Fruit fly (Drosophila melanogaster): ENCODE data around the gene Xrcc2.

The Xrcc2 gene

DNA sequence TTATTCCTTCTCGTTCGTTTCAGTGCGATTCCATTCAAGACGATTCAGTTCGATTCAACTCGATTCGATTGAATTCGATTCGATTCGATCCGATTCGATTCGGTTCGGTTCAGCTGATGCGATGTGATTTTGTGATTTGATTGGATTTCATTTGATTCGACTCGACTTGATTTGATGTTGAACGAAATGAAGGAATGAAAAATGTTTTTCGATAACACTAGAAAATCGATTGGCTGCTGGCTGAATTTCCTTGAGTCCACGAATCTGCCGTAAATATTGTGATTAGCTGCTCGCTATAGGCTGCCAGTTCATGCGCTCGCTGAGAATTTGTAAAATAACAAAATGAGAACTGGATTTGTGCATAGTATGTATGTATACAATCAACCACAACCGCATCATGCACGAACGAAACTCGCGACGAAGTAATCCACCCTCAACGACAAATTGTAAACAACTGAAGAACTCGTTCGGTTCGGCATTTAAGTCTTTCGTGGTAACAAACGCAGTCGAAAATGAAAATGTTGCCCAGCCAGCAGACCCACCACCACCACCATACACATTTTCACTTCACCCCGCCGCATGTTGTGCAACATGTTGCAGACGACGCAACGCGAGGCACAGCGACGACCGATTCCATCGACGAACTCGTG, 5.1 kb downstream of the Xrcc2 start, which contains the start of gene Wnt5:
Wnt5 (minus strand) TSS at position 458 of the 650 bp plus-strand sequence.
- TF ChIP-seq h (optimal IDR thresholded peaks at IDR 0.05): no peak
- no peak for TF ChIP-seq insv (optimal IDR thresholded peaks at IDR 0.05)
- no peak for TF ChIP-seq psq (optimal IDR thresholded peaks at IDR 0.05)

DNA sequence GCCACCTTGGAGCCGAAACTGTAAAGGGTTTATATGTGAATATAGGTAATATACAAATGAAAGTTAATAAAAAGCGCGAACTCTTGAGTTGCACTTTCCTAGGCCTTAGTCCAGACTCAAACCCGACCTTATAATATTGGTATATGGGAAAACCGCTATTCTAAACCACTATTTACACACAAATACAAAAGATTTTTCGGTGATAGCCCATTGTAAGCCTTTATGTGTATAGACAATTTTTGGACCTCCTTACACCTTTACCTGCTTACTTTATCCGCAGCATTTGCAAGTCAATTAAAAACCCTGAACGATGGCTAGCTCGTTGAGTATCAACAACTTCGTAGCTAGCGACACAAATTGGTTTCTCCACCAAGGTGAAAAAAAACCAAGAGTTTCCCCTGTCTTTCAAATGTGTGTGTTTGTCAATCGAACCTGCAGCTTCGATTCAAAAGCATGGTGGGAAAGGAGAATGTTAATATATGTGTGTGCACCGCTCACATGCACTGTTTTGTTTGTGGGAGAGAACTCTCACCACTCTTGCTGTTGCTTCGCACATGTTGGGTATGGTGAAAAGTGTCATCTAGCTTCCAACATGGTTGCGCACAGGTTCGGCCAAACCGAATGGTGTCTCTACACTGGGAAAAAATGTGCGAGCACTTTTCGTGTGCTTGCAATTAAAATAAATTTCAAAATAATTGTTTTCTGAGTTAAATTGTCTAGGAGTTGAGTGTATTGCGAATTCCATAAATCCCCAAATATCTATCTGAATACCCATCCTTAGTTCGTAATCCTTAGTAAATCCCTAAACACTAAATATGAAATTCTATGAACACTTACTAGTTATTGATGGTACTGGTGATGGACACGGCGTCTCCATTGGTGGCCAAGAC, 7.0 kb downstream of the Xrcc2 start:
- TF ChIP-seq Myc (optimal IDR thresholded peaks at IDR 0.05) (no peak), ttk (optimal IDR thresholded peaks at IDR 0.05) (no peak), psq (optimal IDR thresholded peaks at IDR 0.05) (no peak), Sin3A (optimal IDR thresholded peaks at IDR 0.05) (no peak), h (optimal IDR thresholded peaks at IDR 0.05) (no peak), insv (optimal IDR thresholded peaks at IDR 0.05) (no peak)

DNA sequence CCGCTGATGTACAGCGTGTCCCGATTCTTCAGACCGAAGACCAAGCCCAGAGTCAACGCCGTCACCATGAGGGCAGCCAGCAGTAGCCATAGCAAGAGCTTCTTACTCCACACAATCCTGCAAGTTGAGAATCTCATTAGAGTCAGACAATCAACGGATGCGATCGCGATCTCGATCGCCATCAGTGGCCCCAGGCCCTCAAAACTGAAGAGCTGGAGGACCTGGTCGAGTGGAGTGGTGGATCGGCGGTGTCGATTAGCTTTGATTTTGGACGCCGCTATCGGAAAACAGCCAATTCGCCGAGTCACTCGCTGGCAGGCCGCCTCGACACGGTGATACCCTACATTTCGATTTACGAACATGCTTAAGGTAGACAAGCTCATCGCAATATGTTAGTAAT, 8.6 kb downstream of the Xrcc2 start:
- no peak for TF ChIP-seq Myc (optimal IDR thresholded peaks at IDR 0.05)
- TF ChIP-seq ttk (optimal IDR thresholded peaks at IDR 0.05): no peak

DNA sequence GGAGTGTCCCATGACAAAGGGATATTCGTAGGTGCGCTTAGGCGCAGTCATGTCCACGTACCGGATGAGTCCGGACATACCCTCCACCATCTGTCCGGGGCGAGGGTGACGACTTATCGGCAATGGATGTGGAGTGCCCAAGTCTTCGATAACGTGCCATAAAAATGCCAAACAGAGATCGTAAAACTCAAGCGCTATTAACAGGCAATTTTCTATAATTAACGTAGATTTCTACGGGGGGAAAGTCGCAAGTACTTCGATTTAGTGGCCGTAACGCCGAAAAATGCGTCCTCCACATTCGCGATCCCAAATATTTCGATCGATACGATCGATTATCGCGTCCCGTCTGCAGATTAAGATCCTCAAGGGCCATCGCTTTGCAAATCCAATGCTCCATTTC, 9.5 kb downstream of the Xrcc2 start:
- no peak for TF ChIP-seq insv (optimal IDR thresholded peaks at IDR 0.05)
- TF ChIP-seq psq (optimal IDR thresholded peaks at IDR 0.05): no peak
- TF ChIP-seq Sin3A (optimal IDR thresholded peaks at IDR 0.05): no peak
- TF ChIP-seq ttk (optimal IDR thresholded peaks at IDR 0.05): no peak
- TF ChIP-seq Myc (optimal IDR thresholded peaks at IDR 0.05): no peak
- no peak for TF ChIP-seq h (optimal IDR thresholded peaks at IDR 0.05)

DNA sequence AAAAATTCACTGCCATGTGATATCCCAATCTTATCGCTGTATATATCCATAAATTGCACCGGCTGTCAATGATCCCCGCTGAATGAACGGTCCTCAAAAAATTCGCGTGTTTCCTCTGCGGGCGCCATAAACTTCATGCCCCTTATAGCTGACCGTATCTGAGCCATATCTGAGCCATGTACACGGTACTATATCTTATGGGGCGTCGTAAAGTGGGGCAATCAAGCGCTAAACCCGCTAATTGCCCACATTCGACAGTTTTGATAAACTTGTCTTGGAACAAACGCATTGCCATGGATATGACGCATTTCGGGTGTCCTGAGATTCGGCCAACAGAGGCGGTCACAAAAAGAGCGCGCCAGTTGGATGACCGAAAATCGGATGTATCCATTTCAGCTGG, 11.0 kb downstream of the Xrcc2 start:
- TF ChIP-seq psq (optimal IDR thresholded peaks at IDR 0.05): no peak
- TF ChIP-seq Myc (optimal IDR thresholded peaks at IDR 0.05): no peak
- TF ChIP-seq h (optimal IDR thresholded peaks at IDR 0.05): no peak

DNA sequence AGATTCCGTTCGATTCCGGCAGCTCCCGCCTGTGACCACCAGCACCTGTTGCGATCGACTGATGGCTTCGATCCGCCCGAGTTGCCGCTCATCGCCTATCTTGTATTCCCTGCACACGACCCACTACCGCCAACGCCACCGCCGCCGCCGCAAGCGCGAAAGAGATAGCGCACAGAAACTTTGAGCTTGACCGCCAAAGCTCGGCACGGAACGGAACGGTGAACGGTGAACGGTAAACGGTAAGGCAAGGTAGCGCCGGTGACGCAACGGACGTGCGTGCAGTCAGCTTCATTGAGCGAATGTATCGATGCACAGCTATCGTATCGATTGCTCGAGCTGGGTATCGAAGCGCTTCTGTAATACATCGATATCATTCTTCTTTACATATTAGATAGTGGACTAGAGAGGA, 12.3 kb downstream of the Xrcc2 start, which contains the start of gene Ggt-1:
Ggt-1 (minus strand) TSS at position 251 of the 409 bp plus-strand sequence.
- TF ChIP-seq Myc (optimal IDR thresholded peaks at IDR 0.05) (no peak), insv (optimal IDR thresholded peaks at IDR 0.05) (no peak), Sin3A (optimal IDR thresholded peaks at IDR 0.05) (no peak), h (optimal IDR thresholded peaks at IDR 0.05) (no peak), ttk (optimal IDR thresholded peaks at IDR 0.05) (no peak)

DNA sequence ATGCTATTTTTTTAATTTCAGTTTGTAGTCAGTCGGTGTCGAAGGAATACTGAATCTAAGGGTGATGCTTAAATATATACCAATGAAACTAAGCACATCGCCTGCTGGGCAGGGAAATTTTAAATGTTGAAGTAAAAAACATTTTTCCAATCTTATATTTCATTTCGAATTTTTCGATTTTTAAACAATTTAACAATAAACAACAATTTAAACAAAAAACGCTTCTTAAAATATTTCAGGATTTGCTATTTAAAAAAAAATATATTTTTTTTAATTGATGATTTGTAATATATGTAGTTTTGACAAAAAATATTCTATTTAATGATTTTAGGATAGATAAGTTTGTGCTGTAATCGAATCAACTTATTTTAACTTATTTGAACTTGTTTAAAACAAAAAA, 14.8 kb downstream of the Xrcc2 start, which contains the start of gene CG6470:
CG6470 (minus strand) TSS at position 101 of the 400 bp plus-strand sequence.
- TF ChIP-seq h (optimal IDR thresholded peaks at IDR 0.05): no peak
- TF ChIP-seq ttk (optimal IDR thresholded peaks at IDR 0.05): no peak
- TF ChIP-seq Myc (optimal IDR thresholded peaks at IDR 0.05): no peak
- no peak for TF ChIP-seq insv (optimal IDR thresholded peaks at IDR 0.05)
- no peak for TF ChIP-seq Sin3A (optimal IDR thresholded peaks at IDR 0.05)
- TF ChIP-seq psq (optimal IDR thresholded peaks at IDR 0.05): no peak

DNA sequence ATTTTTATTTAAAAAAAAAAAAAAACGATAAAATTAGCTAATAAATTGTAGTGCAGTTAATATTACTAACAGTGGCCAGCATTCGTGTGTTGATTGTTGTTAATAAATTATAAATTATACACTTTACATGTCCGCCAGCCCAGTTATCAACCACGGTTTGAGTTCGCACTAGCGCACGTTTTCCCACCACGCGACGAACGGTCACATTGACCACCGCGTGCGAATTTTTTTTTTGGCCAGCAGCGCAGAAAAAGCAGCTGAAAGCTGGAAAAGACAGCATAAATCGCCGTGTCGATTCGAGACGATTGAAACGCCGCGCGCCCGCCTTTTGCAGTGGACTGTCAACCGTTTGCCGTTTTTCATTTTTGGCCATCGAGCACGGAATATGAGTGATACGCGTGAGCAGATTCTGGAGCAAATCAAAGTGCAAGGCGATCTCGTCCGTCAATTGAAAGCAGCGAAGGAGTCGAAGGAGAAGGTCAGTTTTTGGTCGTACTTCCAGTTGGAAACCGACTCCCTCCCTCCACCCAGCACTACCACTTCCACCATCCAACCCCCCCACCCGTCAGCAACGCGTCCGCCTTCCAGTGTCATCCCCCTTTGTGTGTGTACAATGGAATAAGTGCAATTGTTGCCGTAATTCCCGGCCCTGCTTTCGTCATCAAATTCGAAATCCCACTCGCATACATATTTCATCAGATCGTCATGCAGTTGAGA, 15.4 kb downstream of the Xrcc2 start, which contains the start of the genes Bx and HisRS:
Bx (plus strand) TSS at position 224 of the 717 bp plus-strand sequence.
HisRS (plus strand) TSS at position 224 of the 717 bp plus-strand sequence.
- TF ChIP-seq ttk (optimal IDR thresholded peaks at IDR 0.05): no peak

DNA sequence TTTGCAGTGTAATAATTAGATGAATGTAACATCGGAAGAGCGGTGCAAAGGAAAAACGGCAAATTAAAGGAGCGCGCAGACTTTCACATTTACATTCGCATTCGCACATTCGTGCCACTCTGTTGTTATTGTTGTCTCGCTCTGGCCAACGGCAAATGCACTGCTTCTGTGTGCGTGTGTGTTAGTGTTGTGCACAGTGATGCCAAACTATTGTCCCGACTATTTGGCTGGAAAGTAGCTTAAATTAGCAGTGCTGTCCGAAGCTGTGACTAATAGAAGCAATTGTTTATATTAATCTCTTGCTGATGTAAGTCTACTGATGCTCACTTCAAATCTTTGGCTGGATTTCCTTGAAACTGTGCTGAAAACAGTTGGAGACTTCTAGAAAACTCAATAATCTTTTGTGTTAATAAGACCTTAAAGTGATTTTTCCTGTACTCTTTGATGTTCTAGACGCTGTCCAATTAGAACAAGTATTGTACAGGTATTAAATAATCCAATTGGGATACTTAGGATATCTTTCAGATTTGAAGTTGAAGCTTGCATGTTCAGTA, 16.1 kb downstream of the Xrcc2 start:
- TF ChIP-seq ttk (optimal IDR thresholded peaks at IDR 0.05) (no peak), h (optimal IDR thresholded peaks at IDR 0.05) (no peak), psq (optimal IDR thresholded peaks at IDR 0.05) (no peak), Sin3A (optimal IDR thresholded peaks at IDR 0.05) (no peak), insv (optimal IDR thresholded peaks at IDR 0.05) (no peak), Myc (optimal IDR thresholded peaks at IDR 0.05) (no peak)

DNA sequence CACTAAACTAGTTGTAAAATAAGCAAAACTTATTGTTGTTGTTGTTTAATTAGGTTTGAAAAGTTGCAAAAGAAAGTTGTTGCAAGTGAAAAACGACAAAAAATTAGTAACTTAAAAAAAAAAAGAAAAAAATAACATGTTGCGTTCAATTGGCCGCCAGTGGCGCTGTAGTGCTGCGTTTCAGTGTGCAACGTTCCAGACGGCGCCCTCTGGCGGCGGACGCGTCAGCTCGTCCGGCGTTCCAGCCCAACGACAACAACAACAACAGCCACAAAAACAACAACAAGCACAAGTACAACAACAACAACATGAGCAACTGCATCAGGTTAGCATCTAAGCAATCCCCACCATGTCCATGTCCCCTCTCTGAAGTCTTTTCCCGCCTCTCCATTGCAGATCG, 17.5 kb downstream of the Xrcc2 start:
- no peak for TF ChIP-seq ttk (optimal IDR thresholded peaks at IDR 0.05)

DNA sequence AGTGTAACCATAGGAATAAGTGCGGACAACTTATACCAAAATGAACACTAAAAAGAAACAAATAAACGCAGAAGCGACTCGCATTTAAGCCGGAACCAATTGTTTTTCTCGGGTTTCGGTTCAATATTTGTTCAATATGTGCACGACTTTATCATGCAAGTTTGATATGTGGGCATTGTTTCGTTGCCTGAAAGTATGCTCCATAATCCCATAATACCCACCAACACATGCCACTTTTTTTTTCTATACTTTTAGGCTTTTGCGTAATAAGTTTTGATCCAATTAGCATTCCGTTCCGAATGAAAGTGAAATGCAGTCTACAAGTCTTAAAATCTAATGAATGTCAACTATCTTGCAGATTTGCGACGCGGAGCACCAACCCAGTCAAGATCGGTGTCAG, 20.4 kb downstream of the Xrcc2 start:
- no peak for TF ChIP-seq psq (optimal IDR thresholded peaks at IDR 0.05)
- no peak for TF ChIP-seq Myc (optimal IDR thresholded peaks at IDR 0.05)
- no peak for TF ChIP-seq insv (optimal IDR thresholded peaks at IDR 0.05)

DNA sequence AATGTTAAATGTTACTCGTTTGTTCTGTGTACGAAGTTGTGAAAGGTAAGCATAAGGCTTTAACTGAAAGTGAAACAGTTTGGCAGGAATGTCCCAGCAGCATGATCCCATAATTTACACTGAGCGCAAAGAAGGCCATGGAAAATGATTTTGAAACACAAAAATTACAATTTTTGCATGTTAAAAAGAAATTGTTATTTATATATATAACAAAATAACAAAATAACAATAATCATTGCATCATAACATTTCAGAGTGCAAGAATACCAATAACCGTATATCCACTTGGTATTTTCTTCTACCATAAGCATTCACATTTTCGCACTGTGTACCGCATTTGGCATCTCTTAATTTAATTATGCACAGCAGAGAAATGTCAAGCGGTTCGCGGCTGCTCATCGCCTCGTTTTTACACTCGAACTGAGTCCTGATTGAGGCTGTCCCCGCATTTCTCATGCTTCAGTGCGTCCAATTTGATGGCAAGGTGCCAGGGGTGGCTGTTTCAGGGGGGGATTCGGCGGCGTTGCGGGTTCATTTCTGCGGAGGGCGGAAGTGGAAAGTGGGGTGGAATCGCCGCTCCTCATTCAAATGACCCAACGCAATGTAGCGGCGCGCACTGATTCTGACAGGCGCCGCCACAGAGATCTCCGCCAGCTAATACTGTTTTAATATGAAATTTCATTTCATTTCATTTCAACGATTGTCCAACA, 22.6 kb downstream of the Xrcc2 start, which contains the start of gene CG6481:
CG6481 (minus strand) TSS at position 51 of the 710 bp plus-strand sequence.
- TF ChIP-seq h (optimal IDR thresholded peaks at IDR 0.05) (no peak), psq (optimal IDR thresholded peaks at IDR 0.05) (no peak), Sin3A (optimal IDR thresholded peaks at IDR 0.05) (no peak), insv (optimal IDR thresholded peaks at IDR 0.05) (no peak), Myc (optimal IDR thresholded peaks at IDR 0.05) (no peak), ttk (optimal IDR thresholded peaks at IDR 0.05) (no peak)
